Fruit fly (Drosophila melanogaster) whole organism, embryonic: ENCODE results near the gene ND-49.

Source experiments
- BEAF-32 ChIP-seq: fragments of 200-800 bp; sonication (Bioruptor generic); optimal IDR thresholded peaks from 3 replicates; lab custom pipeline; 2017; ENCODE audit warnings: missing biosample characterization, missing genetic modification characterization, mild to moderate bottlenecking, moderate library complexity, missing genetic modification reagents
- CG10147 ChIP-seq: fragments of 200-800 bp; sonication (Bioruptor generic); optimal IDR thresholded peaks from 2 replicates; lab custom pipeline; 2019; ENCODE audit warnings: missing biosample characterization, mild to moderate bottlenecking, missing genetic modification characterization, moderate library complexity
- CG10321 ChIP-seq: fragments of 200-800 bp; sonication (Bioruptor generic); IDR thresholded peaks from 2 replicates; pipeline ENCODE4 v1.3.6; 2022; ENCODE audit warnings: missing biosample characterization, missing genetic modification characterization
- CG11723 ChIP-seq: fragments of 200-800 bp; sonication (Bioruptor generic); optimal IDR thresholded peaks from 2 replicates; lab custom pipeline; 2017; ENCODE audit warnings: missing biosample characterization, mild to moderate bottlenecking, missing genetic modification characterization
- CG12659 ChIP-seq: fragments of 200-800 bp; sonication (Bioruptor generic); optimal IDR thresholded peaks from 3 replicates; lab custom pipeline; 2017; ENCODE audit warnings: mild to moderate bottlenecking, missing biosample characterization, missing genetic modification reagents, missing genetic modification characterization
- CG13894 ChIP-seq: fragments of 200-800 bp; sonication (Bioruptor generic); optimal IDR thresholded peaks from 3 replicates; lab custom pipeline; 2018; ENCODE audit warnings: missing biosample characterization, mild to moderate bottlenecking, missing genetic modification characterization, moderate library complexity
- CG1603 ChIP-seq: fragments of 200-800 bp; sonication (Bioruptor generic); optimal IDR thresholded peaks from 2 replicates; lab custom pipeline; 2019; ENCODE audit warnings: missing biosample characterization, mild to moderate bottlenecking, missing genetic modification characterization, moderate library complexity
- CG17359 ChIP-seq: fragments of 200-800 bp; sonication (Bioruptor generic); optimal IDR thresholded peaks from 3 replicates; lab custom pipeline; 2018; ENCODE audit warnings: missing biosample characterization, mild to moderate bottlenecking, missing genetic modification characterization, moderate library complexity
- CG17361 ChIP-seq: fragments of 200-800 bp; sonication (Bioruptor generic); IDR thresholded peaks from 3 replicates; pipeline ENCODE4 v1.3.6; 2022; ENCODE audit warnings: missing biosample characterization, missing genetic modification characterization
- CG17802 ChIP-seq: fragments of 200-800 bp; sonication (Bioruptor generic); optimal IDR thresholded peaks from 2 replicates; lab custom pipeline; 2018; ENCODE audit warnings: missing biosample characterization, mild to moderate bottlenecking, missing genetic modification characterization, moderate library complexity
- CG2199 ChIP-seq: fragments of 200-800 bp; sonication (Bioruptor generic); IDR thresholded peaks from 3 replicates; pipeline ENCODE4 v1.3.6; 2022; ENCODE audit warnings: missing biosample characterization, missing genetic modification characterization
- CG30020 ChIP-seq: fragments of 200-800 bp; optimal IDR thresholded peaks from 2 replicates; lab custom pipeline; 2019; ENCODE audit warnings: missing biosample characterization, mild to moderate bottlenecking, missing genetic modification characterization, moderate library complexity
- CG30431 ChIP-seq: fragments of 200-800 bp; sonication (Bioruptor generic); optimal IDR thresholded peaks from 2 replicates; lab custom pipeline; 2017; ENCODE audit warnings: missing biosample characterization, missing genetic modification characterization
- CG32767 ChIP-seq: fragments of 200-800 bp; sonication (Bioruptor generic); IDR thresholded peaks from 2 replicates; pipeline ENCODE4 v1.3.6; 2022; ENCODE audit warnings: missing biosample characterization, missing genetic modification characterization
- CG3407 ChIP-seq: fragments of 200-800 bp; sonication (Bioruptor generic); optimal IDR thresholded peaks from 2 replicates; lab custom pipeline; 2018; ENCODE audit warnings: missing biosample characterization, mild to moderate bottlenecking, missing genetic modification characterization
- CG4617 ChIP-seq: fragments of 200-800 bp; sonication (Bioruptor generic); optimal IDR thresholded peaks from 3 replicates; lab custom pipeline; 2016; ENCODE audit warnings: missing biosample characterization, missing genetic modification characterization, borderline replicate concordance
- CG4707 ChIP-seq: fragments of 200-800 bp; sonication (Bioruptor generic); optimal IDR thresholded peaks from 2 replicates; lab custom pipeline; 2018; ENCODE audit warnings: missing biosample characterization, mild to moderate bottlenecking, missing genetic modification characterization, moderate library complexity
- CG6654 ChIP-seq: fragments of 200-800 bp; sonication (Bioruptor generic); optimal IDR thresholded peaks from 2 replicates; lab custom pipeline; 2017; ENCODE audit warnings: missing biosample characterization, mild to moderate bottlenecking, missing genetic modification characterization
- CG7357 ChIP-seq: fragments of 200-800 bp; sonication (Bioruptor generic); IDR thresholded peaks from 3 replicates; pipeline ENCODE4 v1.3.6; 2022; ENCODE audit warnings: missing biosample characterization, missing genetic modification characterization
- CG8924 ChIP-seq: fragments of 200-800 bp; optimal IDR thresholded peaks from 3 replicates; lab custom pipeline; 2019; ENCODE audit warnings: missing biosample characterization, mild to moderate bottlenecking, missing genetic modification characterization, moderate library complexity
- D19A ChIP-seq: fragments of 200-800 bp; optimal IDR thresholded peaks from 3 replicates; lab custom pipeline; 2019; ENCODE audit warnings: missing biosample characterization, mild to moderate bottlenecking, missing genetic modification characterization, moderate library complexity
- Fer2 ChIP-seq: fragments of 200-800 bp; sonication (Bioruptor generic); optimal IDR thresholded peaks from 2 replicates; lab custom pipeline; 2018; ENCODE audit warnings: missing biosample characterization, mild to moderate bottlenecking, missing genetic modification characterization, moderate library complexity
- HmgD ChIP-seq: fragments of 200-800 bp; sonication (Bioruptor generic); optimal IDR thresholded peaks from 3 replicates; lab custom pipeline; 2016; ENCODE audit warnings: missing biosample characterization, missing genetic modification characterization
- Myb ChIP-seq: fragments of 200-800 bp; sonication (Bioruptor generic); optimal IDR thresholded peaks from 2 replicates; lab custom pipeline; 2016; ENCODE audit warnings: missing biosample characterization, missing genetic modification characterization
- Optix ChIP-seq: fragments of 200-800 bp; sonication (Bioruptor generic); IDR thresholded peaks from 3 replicates; pipeline ENCODE4 v1.3.6; 2022; ENCODE audit warnings: missing biosample characterization, missing genetic modification characterization
- Pdp1 ChIP-seq, 2 experiments: fragments of 200-800 bp; sonication (Bioruptor generic); optimal IDR thresholded peaks; 3 replicates each; lab custom pipeline; 2016; ENCODE audit warnings: missing biosample characterization in 2 of 2, missing genetic modification characterization in 2 of 2, mild to moderate bottlenecking in 1 of 2, moderate library complexity in 1 of 2
- Sry-β ChIP-seq: fragments of 200-800 bp; sonication (Bioruptor generic); optimal IDR thresholded peaks from 2 replicates; lab custom pipeline; 2018; ENCODE audit warnings: missing biosample characterization, mild to moderate bottlenecking, missing genetic modification characterization, moderate library complexity
- bab2 ChIP-seq: fragments of 200-800 bp; sonication (Bioruptor generic); optimal IDR thresholded peaks from 2 replicates; lab custom pipeline; 2016; ENCODE audit warnings: missing biosample characterization, missing genetic modification characterization
- bbx ChIP-seq: fragments of 200-800 bp; sonication (Bioruptor generic); IDR thresholded peaks from 2 replicates; pipeline ENCODE4 v1.3.6; 2022; ENCODE audit warnings: missing biosample characterization, missing genetic modification characterization; ENCODE audit not compliant: partially characterized antibody
- btn ChIP-seq: fragments of 200-800 bp; sonication (Bioruptor generic); optimal IDR thresholded peaks from 2 replicates; lab custom pipeline; 2016; ENCODE audit warnings: missing biosample characterization, missing genetic modification characterization
- ewg ChIP-seq: fragments of 200-800 bp; sonication (Bioruptor generic); optimal IDR thresholded peaks from 3 replicates; lab custom pipeline; 2017; ENCODE audit warnings: mild to moderate bottlenecking, missing biosample characterization, missing genetic modification reagents, missing genetic modification characterization
- kay ChIP-seq: fragments of 200-800 bp; sonication (Bioruptor generic); optimal IDR thresholded peaks from 2 replicates; lab custom pipeline; 2016; ENCODE audit warnings: missing biosample characterization, missing genetic modification characterization
- nerfin-1 ChIP-seq: fragments of 200-800 bp; sonication (Bioruptor generic); optimal IDR thresholded peaks from 3 replicates; lab custom pipeline; 2019; ENCODE audit warnings: missing biosample characterization, mild to moderate bottlenecking, missing genetic modification characterization, moderate library complexity
- pfk ChIP-seq: fragments of 200-800 bp; sonication (Bioruptor generic); optimal IDR thresholded peaks from 2 replicates; lab custom pipeline; 2018; ENCODE audit warnings: missing biosample characterization, mild to moderate bottlenecking, missing genetic modification characterization, moderate library complexity
- pros ChIP-seq: fragments of 200-800 bp; sonication (Bioruptor generic); optimal IDR thresholded peaks from 3 replicates; lab custom pipeline; 2019; ENCODE audit warnings: missing biosample characterization, mild to moderate bottlenecking, missing genetic modification characterization, moderate library complexity
- pzg ChIP-seq: fragments of 200-800 bp; sonication (Bioruptor generic); optimal IDR thresholded peaks from 3 replicates; lab custom pipeline; 2018; ENCODE audit warnings: missing biosample characterization, mild to moderate bottlenecking, missing genetic modification characterization, moderate library complexity
- sens ChIP-seq: fragments of 200-800 bp; sonication (Bioruptor generic); peaks from one replicate; lab custom pipeline; 2016; ENCODE audit warnings: missing biosample characterization, missing genetic modification characterization
- sens-2 ChIP-seq: fragments of 200-800 bp; sonication (Bioruptor generic); IDR thresholded peaks from 2 replicates; pipeline ENCODE4 v1.3.6; 2022; ENCODE audit warnings: missing biosample characterization, missing genetic modification characterization
- seq ChIP-seq: fragments of 200-800 bp; sonication (Bioruptor generic); IDR thresholded peaks from 2 replicates; pipeline ENCODE4 v1.3.6; 2022; ENCODE audit warnings: missing biosample characterization, missing genetic modification characterization
- slbo ChIP-seq: fragments of 200-800 bp; sonication (Bioruptor generic); IDR thresholded peaks from 2 replicates; pipeline ENCODE4 v1.3.6; 2022; ENCODE audit warnings: missing biosample characterization, missing genetic modification characterization
- slp2 ChIP-seq: fragments of 200-800 bp; sonication (Bioruptor generic); optimal IDR thresholded peaks from 2 replicates; lab custom pipeline; 2016; ENCODE audit warnings: missing biosample characterization, missing genetic modification characterization
- ssp ChIP-seq: fragments of 200-800 bp; sonication (Bioruptor generic); IDR thresholded peaks from 2 replicates; pipeline ENCODE4 v1.3.6; 2022; ENCODE audit warnings: missing biosample characterization, missing genetic modification characterization
- z ChIP-seq: fragments of 200-800 bp; sonication (Bioruptor generic); IDR thresholded peaks from 3 replicates; pipeline ENCODE4 v1.3.6; 2022; ENCODE audit warnings: missing biosample characterization, missing genetic modification characterization

Gene ND-49

dm6 chr4:610398-611319, 39.3 kb upstream of the ND-49 start, which contains the start of gene Eph (continued):
- TF ChIP-seq Sry-β (GFP tag; lab: Kevin White, UChicago), result no peak
- peak; percentile 60 for TF ChIP-seq CG4617 (GFP tag; lab: Kevin White, UChicago)
- TF ChIP-seq CG10321 (GFP tag; lab: Robert Waterston, UW), result no peak
- no peak for TF ChIP-seq bab2 (GFP tag; lab: Kevin White, UChicago)
- peak; percentile 73 for TF ChIP-seq D19A (tag; lab: Kevin White, UChicago)
- peak; percentile 27; the same call in 1 of the 3 replicates for TF ChIP-seq CG17361
- TF ChIP-seq ssp (GFP tag; lab: Robert Waterston, UW), result peak; percentile 95
- no peak for TF ChIP-seq Optix
- peak; percentile 50 for TF ChIP-seq BEAF-32 (GFP tag; lab: Kevin White, UChicago)
- TF ChIP-seq sens, result peak; percentile 66
- TF ChIP-seq CG30431 (GFP tag; lab: Kevin White, UChicago), result no peak
- no peak for TF ChIP-seq Fer2 (tag; lab: Kevin White, UChicago)
- TF ChIP-seq CG17359 (tag; lab: Kevin White, UChicago), result peak; percentile 97
- TF ChIP-seq, all 482 proteins: peak for 33

dm6 chr4:607498-607897, 36.1 kb upstream of the ND-49 start, which contains the start of gene onecut:
Gene onecut, minus strand, starts transcription at chr4:607649.
- TF ChIP-seq ewg (GFP tag; lab: Kevin White, UChicago) (peak; percentile 93), CG11723 (GFP tag; lab: Kevin White, UChicago) (peak; percentile 27), seq (GFP tag; lab: Robert Waterston, UW) (0 out of 2 replicates have a peak, but pooled peaks have one; percentile 29), z (GFP tag; lab: Robert Waterston, UW) (no peak), Pdp1 (GFP tag; optimal IDR thresholded peaks at IDR 0.05; lab: Kevin White, UChicago) (no peak), kay (no peak), CG17802 (tag; lab: Kevin White, UChicago) (peak; percentile 78), CG30020 (tag; lab: Kevin White, UChicago) (peak; percentile 89), btn (GFP tag; lab: Kevin White, UChicago) (no peak), pfk (GFP tag; lab: Kevin White, UChicago) (peak; percentile 58), CG10147 (GFP tag; lab: Kevin White, UChicago) (no peak), slp2 (no peak), sens-2 (no peak), CG32767 (GFP tag; lab: Robert Waterston, UW) (peak; percentile 15; the same call in 1 of the 2 replicates), slbo (no peak), CG3407 (GFP tag; lab: Kevin White, UChicago) (no peak), pzg (GFP tag; lab: Kevin White, UChicago) (peak; percentile 34), HmgD (GFP tag; lab: Kevin White, UChicago) (peak; percentile 10), CG1603 (peak; percentile 69), nerfin-1 (tag; lab: Kevin White, UChicago) (peak; percentile 45), pros (GFP tag; lab: Kevin White, UChicago) (peak; percentile 23), CG2199 (0 out of 3 replicates have a peak, but pooled peaks have one; percentile 77), Myb (GFP tag; lab: Kevin White, UChicago) (peak; percentile 25), CG4707 (no peak), CG8924 (tag; lab: Kevin White, UChicago) (peak; percentile 6), CG13894 (tag; lab: Kevin White, UChicago) (peak; percentile 56), bbx (GFP tag; lab: Robert Waterston, UW) (0 out of 2 replicates have a peak, but pooled peaks have one; percentile 26), CG12659 (GFP tag; lab: Kevin White, UChicago) (peak; percentile 6), CG6654 (no peak), CG7357 (peak; percentile 57; the same call in 1 of the 3 replicates)
